Worm (Caenorhabditis elegans): ENCODE results near the gene cyp-37A1.
A peak's percentile ranks its signal among the peaks of the same experiment; 100 is the strongest.
"Not testable (repeated sequence)": the region's sequence is repeated elsewhere in the genome, so short reads cannot be mapped to it uniquely, and the experiment has no call there.

Gene cyp-37A1

ce11 chrII:14021230-14021629 lies 4.5 kb upstream of the cyp-37A1 start, which contains the start of gene F01D5.10:
Gene F01D5.10, minus strand, starts transcription at chrII:14021330.
- TF ChIP-seq sdz-12 (GFP tag; optimal IDR thresholded peaks at IDR 0.05); jun-1 (tag; optimal IDR thresholded peaks at IDR 0.05); daf-19 (GFP tag; conservative IDR thresholded peaks at IDR 0.05): not testable (repeated sequence)

- TF ChIP-seq T26A8.4 (GFP tag; IDR thresholded peaks at IDR 0.05) (peak; percentile 56; the same call in 1 of the 2 replicates), F44E2.7 (GFP tag; IDR thresholded peaks at IDR 0.05) (0 out of 2 replicates have a peak, but pooled peaks have one; percentile 60), set-16 (GFP tag; IDR thresholded peaks at IDR 0.05) (peak; percentile 100), lin-29 (GFP tag; IDR thresholded peaks at IDR 0.05) (peak; percentile 38; the same call in 1 of the 2 replicates), egl-43 (GFP tag; IDR thresholded peaks at IDR 0.05) (peak; percentile 82), pha-4 (GFP tag; IDR thresholded peaks at IDR 0.05) (peak; percentile 85; the same call in 1 of the 2 replicates), D1046.2 (GFP tag; IDR thresholded peaks at IDR 0.05) (peak; percentile 81; the same call in 1 of the 2 replicates), nhr-41 (GFP tag; IDR thresholded peaks at IDR 0.05) (peak; percentile 33; the same call in 1 of the 2 replicates), F26F4.8 (GFP tag; conservative IDR thresholded peaks at IDR 0.05) (peak; percentile 40; the same call in 1 of the 2 replicates), daf-8 (GFP tag; IDR thresholded peaks at IDR 0.05) (0 out of 2 replicates have a peak, but pooled peaks have one; percentile 43), Y75B8A.6 (GFP tag; IDR thresholded peaks at IDR 0.05) (0 out of 2 replicates have a peak, but pooled peaks have one; percentile 18), Y105C5A.15 (GFP tag; IDR thresholded peaks at IDR 0.05) (peak; percentile 44; the same call in 1 of the 2 replicates), mxl-2 (GFP tag; conservative IDR thresholded peaks at IDR 0.05) (0 out of 2 replicates have a peak, but pooled peaks have one; percentile 40), spr-3 (GFP tag; optimal IDR thresholded peaks at IDR 0.05) (peak; percentile 2), zip-11 (GFP tag; IDR thresholded peaks at IDR 0.05) (0 out of 2 replicates have a peak, but pooled peaks have one; percentile 20), php-3 (GFP tag; IDR thresholded peaks at IDR 0.05) (peak; percentile 63; the same call in 1 of the 2 replicates), Y48G9A.11 (GFP tag; IDR thresholded peaks at IDR 0.05) (peak; percentile 40; the same call in 1 of the 2 replicates), ctbp-1 (GFP tag; IDR thresholded peaks at IDR 0.05) (peak; percentile 45; the same call in 1 of the 2 replicates), madf-5 (GFP tag; IDR thresholded peaks at IDR 0.05) (0 out of 4 replicates have a peak, but pooled peaks of 1 of the 2 experiments have one; percentile 16), saeg-2 (GFP tag; IDR thresholded peaks at IDR 0.05) (0 out of 2 replicates have a peak, but pooled peaks have one; percentile 40), vab-7 (GFP tag; IDR thresholded peaks at IDR 0.05) (peak; percentile 56; the same call in 1 of the 2 replicates), dmd-8 (GFP tag; IDR thresholded peaks at IDR 0.05) (peak; percentile 76; the same call in 1 of the 2 replicates), snpc-1.2 (GFP tag; IDR thresholded peaks at IDR 0.05) (0 out of 2 replicates have a peak, but pooled peaks have one; percentile 57), nhr-42 (GFP tag; IDR thresholded peaks at IDR 0.05) (peak; percentile 69), lim-7 (GFP tag; IDR thresholded peaks at IDR 0.05) (peak; percentile 36; the same call in 1 of the 2 replicates)
- TF ChIP-seq pha-4 (tag; optimal IDR thresholded peaks at IDR 0.05): not testable (repeated sequence)
Measured at ce11 chrII:14019625-14020024, 2.9 kb upstream of the cyp-37A1 start.

- TF ChIP-seq ceh-28 (tag; optimal IDR thresholded peaks at IDR 0.05) (peak; percentile 88), fkh-10 (GFP tag; optimal IDR thresholded peaks at IDR 0.05) (no peak), nhr-48 (tag; optimal IDR thresholded peaks at IDR 0.05) (no peak), ceh-20 (GFP tag; IDR thresholded peaks at IDR 0.05) (no peak), gei-8 (GFP tag; optimal IDR thresholded peaks at IDR 0.05) (no peak)
Measured at ce11 chrII:14018887-14019286, 2.1 kb upstream of the cyp-37A1 start.

DNA sequence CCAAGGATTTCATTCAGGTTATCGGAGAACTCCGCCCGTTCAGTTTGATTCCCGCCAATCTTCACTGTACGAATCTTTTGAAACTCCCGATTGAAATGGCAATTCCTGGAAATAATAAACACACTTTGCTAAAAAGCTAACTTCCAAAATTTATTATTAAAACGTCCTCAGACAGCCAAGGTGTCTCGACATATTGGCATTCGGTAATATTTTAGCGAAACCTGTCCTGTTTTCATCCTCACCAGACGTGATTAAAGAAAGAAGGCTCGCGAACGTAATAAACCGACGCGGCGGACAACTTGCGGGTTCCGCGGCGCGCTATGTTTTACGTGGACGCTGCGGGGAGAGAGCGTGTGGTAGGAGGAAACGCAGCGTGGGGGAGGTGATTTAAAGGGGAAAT lies 1.4 kb upstream of the cyp-37A1 start:
- peak; percentile 84 for TF ChIP-seq lin-38 (GFP tag; IDR thresholded peaks at IDR 0.05)
- peak; percentile 66 for TF ChIP-seq pha-4 (GFP tag; IDR thresholded peaks at IDR 0.05)
- no peak for TF ChIP-seq pha-4 (tag; optimal IDR thresholded peaks at IDR 0.05)
- no peak for TF ChIP-seq attf-4 (tag; optimal IDR thresholded peaks at IDR 0.05)
- TF ChIP-seq nhr-41 (GFP tag; IDR thresholded peaks at IDR 0.05): no peak
- TF ChIP-seq mxl-3 (GFP tag; optimal IDR thresholded peaks at IDR 0.05): peak; percentile 66
- TF ChIP-seq hmg-1.1 (GFP tag; IDR thresholded peaks at IDR 0.05): peak; percentile 81
- TF ChIP-seq nhr-42 (GFP tag; IDR thresholded peaks at IDR 0.05): peak; percentile 89; the same call in 1 of the 2 replicates
- TF ChIP-seq lin-1 (GFP tag; IDR thresholded peaks at IDR 0.05): peak; percentile 53; the same call in 1 of the 2 replicates
- no peak for TF ChIP-seq ceh-44 (GFP tag; IDR thresholded peaks at IDR 0.05)
- peak; percentile 35 for TF ChIP-seq lir-3 (tag; optimal IDR thresholded peaks at IDR 0.05)
- TF ChIP-seq aly-2 (tag; optimal IDR thresholded peaks at IDR 0.05): no peak
- TF ChIP-seq madf-9 (GFP tag; conservative IDR thresholded peaks at IDR 0.05): 0 out of 2 replicates have a peak, but pooled peaks have one; percentile 28
- TF ChIP-seq mes-2 (tag; optimal IDR thresholded peaks at IDR 0.05; ENCODE audit: poor library complexity, severe bottlenecking): peak; percentile 73
- peak; percentile 56 for TF ChIP-seq zip-2 (tag; optimal IDR thresholded peaks at IDR 0.05)
- TF ChIP-seq egl-43 (GFP tag; IDR thresholded peaks at IDR 0.05): peak; percentile 81; the same call in 1 of the 2 replicates
- no peak for TF ChIP-seq fkh-10 (GFP tag; optimal IDR thresholded peaks at IDR 0.05)
